Worm (Caenorhabditis elegans): ENCODE measurements around the gene nas-38.

DNA sequence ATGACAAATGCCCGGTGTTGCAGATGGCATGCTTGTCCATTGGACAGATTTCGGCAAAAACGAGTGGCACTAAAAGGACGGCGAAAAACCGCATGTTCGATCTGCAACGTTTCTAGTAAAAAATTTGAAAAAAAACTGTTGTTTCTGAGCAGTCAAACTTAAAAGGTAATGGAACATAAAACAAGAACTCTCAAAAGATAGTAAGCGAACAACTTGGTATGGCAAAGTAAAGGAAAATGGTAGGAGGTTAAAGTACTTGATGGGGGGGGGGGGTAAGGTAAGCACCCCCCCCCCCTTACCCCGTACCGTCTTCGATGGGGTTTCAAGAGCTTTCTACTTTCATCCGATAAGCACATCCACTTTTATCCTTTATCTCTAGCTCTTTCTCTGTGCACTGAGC, 50.4 kb downstream of the nas-38 start, which contains the start of gene F13C5.5:
- TF ChIP-seq med-1 (GFP tag; optimal IDR thresholded peaks at IDR 0.05; ENCODE audit: insufficient read depth): no peak
- TF ChIP-seq ztf-29 (GFP tag; IDR thresholded peaks at IDR 0.05): no peak
- TF ChIP-seq flt-1 (GFP tag; IDR thresholded peaks at IDR 0.05): no peak
- no peak for TF ChIP-seq ztf-23 (GFP tag; IDR thresholded peaks at IDR 0.05)
- TF ChIP-seq tab-1 (GFP tag; IDR thresholded peaks at IDR 0.05): no peak
- TF ChIP-seq T22C8.4 (GFP tag; IDR thresholded peaks at IDR 0.05): no peak
- no peak for TF ChIP-seq cog-1 (tag; optimal IDR thresholded peaks at IDR 0.05)

Measured in whole organism, midembryonic.